Worm (Caenorhabditis elegans): Measurements from ENCODE around the gene Y51B9A.6.

DNA sequence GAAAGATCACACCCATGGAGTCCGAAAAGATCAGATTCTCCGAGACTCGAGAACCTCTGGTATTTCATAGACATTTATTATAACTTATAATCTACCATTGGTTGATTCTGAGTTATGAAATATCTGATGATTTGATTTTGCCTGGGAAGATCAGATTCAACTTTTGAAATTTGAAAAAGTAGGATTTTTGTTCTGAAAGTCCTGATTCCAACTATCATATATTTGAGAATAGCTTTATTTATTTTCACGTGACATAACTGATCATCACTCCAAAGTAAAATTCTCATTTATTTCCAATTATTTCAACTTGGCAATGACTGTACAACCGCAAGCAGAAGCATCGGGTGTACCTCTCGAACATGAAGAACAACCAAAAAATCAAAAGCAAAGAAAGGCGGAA, 3.2 kb downstream of the Y51B9A.6 start, which contains the start of gene Y51B9A.7:
- TF ChIP-seq ama-1 (optimal IDR thresholded peaks at IDR 0.05) (no peak), R02D3.7 (tag; optimal IDR thresholded peaks at IDR 0.05) (no peak), nhr-77 (tag; optimal IDR thresholded peaks at IDR 0.05) (no peak), fkh-10 (GFP tag; optimal IDR thresholded peaks at IDR 0.05) (no peak), hlh-30 (tag; optimal IDR thresholded peaks at IDR 0.05; ENCODE audit: insufficient read depth) (no peak), madf-5 (GFP tag; IDR thresholded peaks at IDR 0.05) (no peak), D1046.2 (GFP tag; IDR thresholded peaks at IDR 0.05) (no peak), daf-8 (GFP tag; IDR thresholded peaks at IDR 0.05) (no peak), fos-1 (tag; optimal IDR thresholded peaks at IDR 0.05) (no peak), nhr-42 (GFP tag; IDR thresholded peaks at IDR 0.05) (no peak), mdt-29 (GFP tag; IDR thresholded peaks at IDR 0.05) (no peak)
